Worm (Caenorhabditis elegans) whole organism, L4 larva: ENCODE data around the gene H35B03.1.

ENCODE experiments used
- T20F7.1 ChIP-seq: fragments of 200-800 bp; sonication (Bioruptor generic); optimal IDR thresholded peaks from 2 replicates; lab custom pipeline; 2018; ENCODE audit warnings: mild to moderate bottlenecking, missing genetic modification characterization, missing compliant biosample characterization
- fos-1 ChIP-seq: fragments of 150-350 bp; optimal IDR thresholded peaks from 2 replicates; lab custom pipeline; 2014; ENCODE audit warnings: missing biosample characterization, missing genetic modification characterization
- hlh-30 ChIP-seq: sonication (generic microtip); optimal IDR thresholded peaks from 2 replicates; lab custom pipeline; 2017; ENCODE audit warnings: antibody characterized with exemption, mild to moderate bottlenecking, missing genetic modification characterization, missing compliant biosample characterization; ENCODE audit not compliant: insufficient read depth
- lin-39 ChIP-seq: fragments of 150-350 bp; optimal IDR thresholded peaks from 2 replicates; lab custom pipeline; 2014; ENCODE audit warnings: missing biosample characterization, missing genetic modification reagents, missing genetic modification characterization
- nhr-111 ChIP-seq: fragments of 200-800 bp; sonication (Bioruptor generic); optimal IDR thresholded peaks from 2 replicates; lab custom pipeline; 2018; ENCODE audit warnings: mild to moderate bottlenecking, missing genetic modification characterization, missing compliant biosample characterization
- nhr-237 ChIP-seq: sonication (generic microtip); optimal IDR thresholded peaks from 2 replicates; lab custom pipeline; 2017; ENCODE audit warnings: missing biosample characterization, missing genetic modification characterization
- nhr-28 ChIP-seq: fragments of 150-350 bp; optimal IDR thresholded peaks from 2 replicates; lab custom pipeline; 2014; ENCODE audit warnings: missing biosample characterization, missing genetic modification characterization
- nhr-76 ChIP-seq: fragments of 150-350 bp; optimal IDR thresholded peaks from 2 replicates; lab custom pipeline; 2014; ENCODE audit warnings: missing biosample characterization, missing genetic modification characterization
- nhr-77 ChIP-seq: fragments of 150-350 bp; optimal IDR thresholded peaks from 2 replicates; lab custom pipeline; 2014; ENCODE audit warnings: missing biosample characterization, missing genetic modification characterization
- skn-1 ChIP-seq: fragments of 150-350 bp; optimal IDR thresholded peaks from 2 replicates; lab custom pipeline; 2014; ENCODE audit warnings: missing biosample characterization, missing genetic modification characterization
- snpc-4 ChIP-seq: fragments of 150-350 bp; optimal IDR thresholded peaks from 2 replicates; lab custom pipeline; 2014; ENCODE audit warnings: missing biosample characterization, missing genetic modification characterization
- spr-1 ChIP-seq: sonication (generic microtip); optimal IDR thresholded peaks from 2 replicates; lab custom pipeline; 2016; ENCODE audit warnings: mild to moderate bottlenecking, missing genetic modification characterization, missing compliant biosample characterization
- zip-2 ChIP-seq: fragments of 150-350 bp; optimal IDR thresholded peaks from 2 replicates; lab custom pipeline; 2014; ENCODE audit warnings: missing biosample characterization, missing genetic modification characterization

DNA sequence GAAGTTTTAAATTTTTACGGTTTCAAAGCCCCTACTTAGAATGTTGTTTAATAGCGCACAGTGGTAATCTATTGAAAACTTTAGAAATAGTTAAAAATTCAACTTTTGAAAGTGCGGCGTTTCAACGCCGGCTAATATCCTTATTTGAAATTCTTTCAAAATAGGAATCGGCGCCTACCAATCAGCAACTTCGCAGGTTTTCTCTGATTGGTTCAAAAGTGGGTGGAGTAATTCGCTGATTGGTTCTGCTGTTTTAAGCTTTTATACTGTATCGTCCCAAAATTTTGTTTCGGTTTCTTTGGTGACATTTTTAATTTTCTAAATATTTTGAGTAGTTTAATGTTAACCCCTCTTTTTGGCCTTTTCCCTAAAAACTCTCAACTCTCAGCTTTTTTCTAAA lies 26.6 kb downstream of the H35B03.1 start:
- TF ChIP-seq fos-1 (tag; lab: Kevin White, UChicago): no peak
- TF ChIP-seq spr-1 (tag; lab: Kevin White, UChicago): no peak
- no peak for TF ChIP-seq T20F7.1 (GFP tag; lab: Kevin White, UChicago)
- TF ChIP-seq snpc-4 (tag; lab: Kevin White, UChicago): no peak
- TF ChIP-seq zip-2 (tag; lab: Kevin White, UChicago): no peak
- TF ChIP-seq nhr-76: no peak
- TF ChIP-seq nhr-28 (tag; lab: Kevin White, UChicago): no peak
- no peak for TF ChIP-seq skn-1
- TF ChIP-seq nhr-111 (GFP tag; lab: Kevin White, UChicago): no peak
- no peak for TF ChIP-seq hlh-30 (tag; lab: Kevin White, UChicago)
- TF ChIP-seq nhr-237 (tag; lab: Kevin White, UChicago): no peak
- TF ChIP-seq nhr-77 (tag; lab: Kevin White, UChicago): no peak
- no peak for TF ChIP-seq lin-39
